Fruit fly (Drosophila melanogaster) whole organism, embryonic: Measurements from ENCODE around the gene alphaKap4.

Experiments used
- ATbp ChIP-seq: fragments of 200-800 bp; sonication (Bioruptor generic); optimal IDR thresholded peaks from 2 replicates; lab custom pipeline; 2017; ENCODE audit warnings: missing biosample characterization, mild to moderate bottlenecking, missing genetic modification characterization, missing genetic modification reagents
- Asciz ChIP-seq: fragments of 200-800 bp; sonication (Bioruptor generic); optimal IDR thresholded peaks from 2 replicates; lab custom pipeline; 2017; ENCODE audit warnings: missing biosample characterization, mild to moderate bottlenecking, missing genetic modification characterization, missing genetic modification reagents
- Awh ChIP-seq: fragments of 200-800 bp; sonication (Bioruptor generic); IDR thresholded peaks from 2 replicates; pipeline ENCODE4, ENCODE4 v1.3.6; 2022; ENCODE audit warnings: missing biosample characterization, missing genetic modification characterization
- CG10543 ChIP-seq: fragments of 200-800 bp; sonication (Bioruptor generic); optimal IDR thresholded peaks from 3 replicates; lab custom pipeline; 2017; ENCODE audit warnings: missing biosample characterization, mild to moderate bottlenecking, missing genetic modification characterization, moderate library complexity
- CG11085 ChIP-seq: fragments of 200-800 bp; sonication (Bioruptor generic); IDR thresholded peaks from 2 replicates; pipeline ENCODE4 v1.3.6; 2022; ENCODE audit warnings: missing biosample characterization, missing genetic modification characterization
- CG11696 ChIP-seq: fragments of 200-800 bp; sonication (Bioruptor generic); IDR thresholded peaks from 2 replicates; pipeline ENCODE4 v1.3.6; 2022; ENCODE audit warnings: missing biosample characterization, missing genetic modification characterization
- CG12236 ChIP-seq: fragments of 200-800 bp; sonication (Bioruptor generic); optimal IDR thresholded peaks from 2 replicates; lab custom pipeline; 2016; ENCODE audit warnings: missing biosample characterization, missing genetic modification characterization
- CG12391 ChIP-seq: fragments of 200-800 bp; sonication (Bioruptor generic); optimal IDR thresholded peaks from 3 replicates; lab custom pipeline; 2018; ENCODE audit warnings: missing biosample characterization, mild to moderate bottlenecking, missing genetic modification characterization, moderate library complexity
- CG14441 ChIP-seq: fragments of 200-800 bp; sonication (Bioruptor generic); IDR thresholded peaks from 2 replicates; pipeline ENCODE4 v1.3.6; 2022; ENCODE audit warnings: missing biosample characterization, missing genetic modification characterization
- CG14965 ChIP-seq: fragments of 200-800 bp; sonication (Bioruptor generic); optimal IDR thresholded peaks from 2 replicates; lab custom pipeline; 2016; ENCODE audit warnings: missing biosample characterization, missing genetic modification characterization, borderline replicate concordance
- CG15073 ChIP-seq: fragments of 200-800 bp; sonication (Bioruptor generic); optimal IDR thresholded peaks from 2 replicates; lab custom pipeline; 2016; ENCODE audit warnings: missing biosample characterization, missing genetic modification characterization
- CG17359 ChIP-seq: fragments of 200-800 bp; sonication (Bioruptor generic); optimal IDR thresholded peaks from 3 replicates; lab custom pipeline; 2018; ENCODE audit warnings: missing biosample characterization, mild to moderate bottlenecking, missing genetic modification characterization, moderate library complexity
- CG17361 ChIP-seq: fragments of 200-800 bp; sonication (Bioruptor generic); IDR thresholded peaks from 3 replicates; pipeline ENCODE4 v1.3.6; 2022; ENCODE audit warnings: missing biosample characterization, missing genetic modification characterization
- CG32532 ChIP-seq: fragments of 200-800 bp; sonication (Bioruptor generic); IDR thresholded peaks from 2 replicates; pipeline ENCODE4 v1.3.6; 2022; ENCODE audit warnings: missing biosample characterization, missing genetic modification characterization
- CG32772 ChIP-seq: fragments of 200-800 bp; sonication (Bioruptor generic); IDR thresholded peaks from 2 replicates; pipeline ENCODE4 v1.3.6; 2022; ENCODE audit warnings: missing biosample characterization, missing genetic modification characterization
- CG33213 ChIP-seq: fragments of 200-800 bp; sonication (Bioruptor generic); optimal IDR thresholded peaks from 3 replicates; lab custom pipeline; 2016; ENCODE audit warnings: missing biosample characterization, missing genetic modification characterization
- CG4282 ChIP-seq: fragments of 200-800 bp; sonication (Bioruptor generic); optimal IDR thresholded peaks from 2 replicates; lab custom pipeline; 2016; ENCODE audit warnings: missing biosample characterization, missing genetic modification characterization
- CG4617 ChIP-seq: fragments of 200-800 bp; sonication (Bioruptor generic); optimal IDR thresholded peaks from 3 replicates; lab custom pipeline; 2016; ENCODE audit warnings: missing biosample characterization, missing genetic modification characterization, borderline replicate concordance
- CG6813 ChIP-seq: fragments of 200-800 bp; sonication (Bioruptor generic); optimal IDR thresholded peaks from 2 replicates; lab custom pipeline; 2017; ENCODE audit warnings: missing biosample characterization, missing genetic modification characterization, mild to moderate bottlenecking, moderate library complexity, missing genetic modification reagents
- CG9727 ChIP-seq: fragments of 200-800 bp; sonication (Bioruptor generic); optimal IDR thresholded peaks from 3 replicates; lab custom pipeline; 2017; ENCODE audit warnings: missing biosample characterization, mild to moderate bottlenecking, missing genetic modification characterization
- CoRest ChIP-seq: fragments of 200-800 bp; sonication (Bioruptor generic); optimal IDR thresholded peaks from 3 replicates; lab custom pipeline; 2018; ENCODE audit warnings: missing biosample characterization, mild to moderate bottlenecking, missing genetic modification characterization, moderate library complexity
- D ChIP-seq, 2 experiments: fragments of 200-800 bp in 1 of 2; fragments of >200 bp in 1 of 2; sonication (Bioruptor generic) in 1 of 2; optimal IDR thresholded peaks; 2 replicates in 1 of 2; 3 replicates in 1 of 2; lab custom pipeline; 2017; ENCODE audit warnings: mild to moderate bottlenecking in 1 of 2, missing biosample characterization in 1 of 2, missing genetic modification characterization in 1 of 2, missing genetic modification reagents in 1 of 2
- Doc2 ChIP-seq: fragments of 200-800 bp; sonication (Bioruptor generic); IDR thresholded peaks from 2 replicates; pipeline ENCODE4 v1.3.6; 2022; ENCODE audit warnings: missing biosample characterization, missing genetic modification characterization
- Fer3 ChIP-seq: fragments of 200-800 bp; sonication (Bioruptor generic); optimal IDR thresholded peaks from 2 replicates; lab custom pipeline; 2018; ENCODE audit warnings: missing biosample characterization, mild to moderate bottlenecking, missing genetic modification characterization, moderate library complexity
- Hr39 ChIP-seq: fragments of >200 bp; optimal IDR thresholded peaks from 2 replicates; lab custom pipeline; 2017
- Lpt ChIP-seq: fragments of >200 bp; optimal IDR thresholded peaks from 2 replicates; lab custom pipeline; 2018; ENCODE audit warnings: missing biosample characterization, missing genetic modification characterization
- NFAT ChIP-seq: fragments of 200-800 bp; sonication (Bioruptor generic); IDR thresholded peaks from 2 replicates; pipeline ENCODE4 v1.3.6; 2022; ENCODE audit warnings: missing biosample characterization, missing genetic modification characterization
- ap ChIP-seq: fragments of 200-800 bp; sonication (Bioruptor generic); IDR thresholded peaks from 2 replicates; pipeline ENCODE4 v1.3.6; 2022; ENCODE audit warnings: missing biosample characterization, missing genetic modification characterization
- az2 ChIP-seq: fragments of 200-800 bp; sonication (Bioruptor generic); optimal IDR thresholded peaks from 3 replicates; lab custom pipeline; 2016; ENCODE audit warnings: missing biosample characterization, missing genetic modification characterization
- bsh ChIP-seq, 2 experiments: fragments of 200-800 bp; sonication (Bioruptor generic); optimal IDR thresholded peaks; 2 replicates each; lab custom pipeline; 2017 to 2018; ENCODE audit warnings: mild to moderate bottlenecking in 2 of 2, missing biosample characterization in 2 of 2, missing genetic modification characterization in 2 of 2, moderate library complexity in 1 of 2
- ci ChIP-seq: fragments of 200-800 bp; sonication (Bioruptor generic); IDR thresholded peaks from 3 replicates; pipeline ENCODE4 v1.3.6; 2022; ENCODE audit warnings: missing biosample characterization, missing genetic modification characterization
- danr ChIP-seq: fragments of 200-800 bp; sonication (Bioruptor generic); IDR thresholded peaks from 2 replicates; pipeline ENCODE4 v1.3.6; 2022; ENCODE audit warnings: missing biosample characterization, missing genetic modification characterization
- dpn ChIP-seq, 2 experiments: fragments of 200-800 bp; sonication (Bioruptor generic); optimal IDR thresholded peaks; 3 replicates each; lab custom pipeline; 2016; ENCODE audit warnings: missing biosample characterization in 2 of 2, missing genetic modification characterization in 2 of 2
- fd3F ChIP-seq: fragments of 200-800 bp; sonication (Bioruptor generic); optimal IDR thresholded peaks from 2 replicates; lab custom pipeline; 2018; ENCODE audit warnings: missing biosample characterization, mild to moderate bottlenecking, missing genetic modification characterization, moderate library complexity
- gcm ChIP-seq: fragments of 200-800 bp; sonication (Bioruptor generic); optimal IDR thresholded peaks from 2 replicates; lab custom pipeline; 2019; ENCODE audit warnings: missing biosample characterization, mild to moderate bottlenecking, missing genetic modification characterization, moderate library complexity
- gcm2 ChIP-seq: fragments of 200-800 bp; sonication (Bioruptor generic); optimal IDR thresholded peaks from 2 replicates; lab custom pipeline; 2016; ENCODE audit warnings: missing biosample characterization, missing genetic modification characterization
- knrl ChIP-seq: fragments of 200-800 bp; sonication (Bioruptor generic); IDR thresholded peaks from 3 replicates; pipeline ENCODE4 v1.3.6; 2022; ENCODE audit warnings: missing biosample characterization, missing genetic modification characterization; ENCODE audit not compliant: partially characterized antibody
- lmd ChIP-seq: fragments of 200-800 bp; sonication (Bioruptor generic); IDR thresholded peaks from 2 replicates; pipeline ENCODE4 v1.3.6; 2022; ENCODE audit warnings: missing biosample characterization, missing genetic modification characterization
- mld ChIP-seq: fragments of 200-800 bp; sonication (Bioruptor generic); IDR thresholded peaks from 3 replicates; pipeline ENCODE4 v1.3.6; 2022; ENCODE audit warnings: missing biosample characterization, missing genetic modification characterization; ENCODE audit not compliant: partially characterized antibody
- nerfin-2 ChIP-seq: fragments of 200-800 bp; sonication (Bioruptor generic); IDR thresholded peaks from 2 replicates; pipeline ENCODE4 v1.3.6; 2022; ENCODE audit warnings: missing biosample characterization, missing genetic modification characterization; ENCODE audit not compliant: partially characterized antibody
- onecut ChIP-seq: fragments of 200-800 bp; sonication (Bioruptor generic); IDR thresholded peaks from 2 replicates; pipeline ENCODE4 v1.3.6; 2022; ENCODE audit warnings: missing biosample characterization, missing genetic modification characterization
- peb ChIP-seq: fragments of 200-800 bp; sonication (Bioruptor generic); IDR thresholded peaks from 2 replicates; pipeline ENCODE4 v1.3.6; 2022; ENCODE audit warnings: missing biosample characterization, missing genetic modification characterization
- pum ChIP-seq: fragments of 200-800 bp; sonication (Bioruptor generic); optimal IDR thresholded peaks from 2 replicates; lab custom pipeline; 2016; ENCODE audit warnings: missing biosample characterization, missing genetic modification characterization
- sc ChIP-seq, 3 experiments: fragments of >200 bp in 2 of 3; fragments of 200-800 bp in 1 of 3; sonication (Bioruptor generic) in 1 of 3; optimal IDR thresholded peaks; 2 replicates in 2 of 3; 3 replicates in 1 of 3; lab custom pipeline; 2017; ENCODE audit warnings: mild to moderate bottlenecking in 1 of 3, missing biosample characterization in 1 of 3, missing genetic modification characterization in 1 of 3, missing genetic modification reagents in 1 of 3
- sens ChIP-seq: fragments of 200-800 bp; sonication (Bioruptor generic); peaks from one replicate; lab custom pipeline; 2016; ENCODE audit warnings: missing biosample characterization, missing genetic modification characterization
- seq ChIP-seq: fragments of 200-800 bp; sonication (Bioruptor generic); IDR thresholded peaks from 2 replicates; pipeline ENCODE4 v1.3.6; 2022; ENCODE audit warnings: missing biosample characterization, missing genetic modification characterization
- sug ChIP-seq: fragments of 200-800 bp; optimal IDR thresholded peaks from 2 replicates; lab custom pipeline; 2019; ENCODE audit warnings: missing biosample characterization, mild to moderate bottlenecking, missing genetic modification characterization, moderate library complexity
- tx ChIP-seq: fragments of 200-800 bp; sonication (Bioruptor generic); optimal IDR thresholded peaks from 2 replicates; lab custom pipeline; 2016; ENCODE audit warnings: missing biosample characterization, missing genetic modification characterization
- z ChIP-seq: fragments of 200-800 bp; sonication (Bioruptor generic); IDR thresholded peaks from 3 replicates; pipeline ENCODE4 v1.3.6; 2022; ENCODE audit warnings: missing biosample characterization, missing genetic modification characterization

The alphaKap4 gene

dm6 chr3L:5993701-5994499 lies 16.9 kb downstream of the alphaKap4 start (continued):
- TF ChIP-seq CG6813 (GFP tag; lab: Kevin White, UChicago), result no peak
- TF ChIP-seq fd3F (GFP tag; lab: Kevin White, UChicago), result no peak
- TF ChIP-seq CoRest (tag; lab: Kevin White, UChicago), result peak; percentile 10
- no peak for TF ChIP-seq Lpt
- no peak for TF ChIP-seq CG32772 (GFP tag; lab: Robert Waterston, UW)
- no peak for TF ChIP-seq CG10543 (GFP tag; lab: Kevin White, UChicago)
- TF ChIP-seq CG12236 (GFP tag; lab: Kevin White, UChicago), result no peak
- TF ChIP-seq ci (GFP tag; lab: Robert Waterston, UW), result peak; percentile 15; the same call in 1 of the 3 replicates
- TF ChIP-seq CG11696 (GFP tag; lab: Robert Waterston, UW), result no peak
- no peak for TF ChIP-seq CG4617 (GFP tag; lab: Kevin White, UChicago)
- TF ChIP-seq sens (GFP tag; lab: Kevin White, UChicago), result peak; percentile 67
- TF ChIP-seq CG4282 (GFP tag; lab: Kevin White, UChicago), result no peak
- TF ChIP-seq tx, result no peak
- peak; percentile 30 for TF ChIP-seq CG12391
- TF ChIP-seq az2 (GFP tag; lab: Kevin White, UChicago), result no peak
- TF ChIP-seq ATbp, result no peak
- TF ChIP-seq sug (tag; lab: Kevin White, UChicago), result no peak
- no peak for TF ChIP-seq Doc2 (GFP tag; lab: Robert Waterston, UW)
- TF ChIP-seq lmd, result no peak
- no peak for TF ChIP-seq Asciz (GFP tag; lab: Kevin White, UChicago)
- no peak for TF ChIP-seq onecut
- TF ChIP-seq Awh, result no peak
- no peak for TF ChIP-seq CG32532
- TF ChIP-seq Fer3 (tag; lab: Kevin White, UChicago), result no peak
- no peak for TF ChIP-seq mld (GFP tag; lab: Robert Waterston, UW)
- peak in 1 of 2 experiments; percentile 24 for TF ChIP-seq bsh (GFP tag; optimal IDR thresholded peaks at IDR 0.05; lab: Kevin White, UChicago)
- no peak for TF ChIP-seq CG15073
- peak; percentile 53; the same call in 2 of the 3 replicates for TF ChIP-seq CG17361 (GFP tag; lab: Robert Waterston, UW)
- no peak for TF ChIP-seq z (GFP tag; lab: Robert Waterston, UW)
- TF ChIP-seq CG14965, result no peak
- TF ChIP-seq peb, result no peak
- TF ChIP-seq CG17359 (tag; lab: Kevin White, UChicago), result no peak
- no peak for TF ChIP-seq nerfin-2
- no peak for TF ChIP-seq pum (GFP tag; lab: Kevin White, UChicago)
- peak; percentile 55 for TF ChIP-seq CG9727 (GFP tag; lab: Kevin White, UChicago)
- no peak for TF ChIP-seq knrl (GFP tag; lab: Robert Waterston, UW)
- no peak for TF ChIP-seq CG11085 (GFP tag; lab: Robert Waterston, UW)
- TF ChIP-seq D (optimal IDR thresholded peaks at IDR 0.05; lab: Kevin White, UChicago), result no peak
- peak; percentile 40 for TF ChIP-seq D (GFP tag; optimal IDR thresholded peaks at IDR 0.05; lab: Kevin White, UChicago)
- no peak for TF ChIP-seq seq (GFP tag; lab: Robert Waterston, UW)
- TF ChIP-seq gcm2 (GFP tag; lab: Kevin White, UChicago), result no peak
- TF ChIP-seq CG33213 (GFP tag; lab: Kevin White, UChicago), result no peak
- no peak for TF ChIP-seq NFAT (GFP tag; lab: Robert Waterston, UW)
- no peak for TF ChIP-seq Hr39 (lab: Kevin White, UChicago)
- TF ChIP-seq gcm, result no peak
- TF ChIP-seq dpn (GFP tag; optimal IDR thresholded peaks at IDR 0.05; lab: Kevin White, UChicago), result no peak
- TF ChIP-seq ap, result no peak
- no peak for TF ChIP-seq CG14441 (GFP tag; lab: Robert Waterston, UW)
- TF ChIP-seq sc (optimal IDR thresholded peaks at IDR 0.05; lab: Kevin White, UChicago), result no peak
- no peak for TF ChIP-seq sc (GFP tag; optimal IDR thresholded peaks at IDR 0.05; lab: Kevin White, UChicago)
- TF ChIP-seq danr, result no peak
